Worm (Caenorhabditis elegans): ENCODE results near the gene tsp-12.

Gene tsp-12

ce11 chrIV:10176252-10176730, 25.9 kb upstream of the tsp-12 start, which contains the start of gene rack-1:
Gene rack-1, plus strand, starts transcription at chrIV:10176680.
- TF ChIP-seq nhr-25 (tag; optimal IDR thresholded peaks at IDR 0.05; ENCODE audit: borderline replicate concordance, insufficient read depth), result no peak
- no peak for TF ChIP-seq T26A8.4 (GFP tag; IDR thresholded peaks at IDR 0.05)
- no peak for TF ChIP-seq F10B5.3 (tag; optimal IDR thresholded peaks at IDR 0.05)
- TF ChIP-seq dpl-1 (GFP tag; optimal IDR thresholded peaks at IDR 0.05), result peak; percentile 38
- no peak for TF ChIP-seq attf-4 (tag; optimal IDR thresholded peaks at IDR 0.05)
- TF ChIP-seq unc-130 (GFP tag; optimal IDR thresholded peaks at IDR 0.05), result peak; percentile 17
- peak; percentile 45 for TF ChIP-seq dve-1 (tag; optimal IDR thresholded peaks at IDR 0.05; ENCODE audit: insufficient read depth)
- peak; percentile 14 for TF ChIP-seq nhr-11 (tag; optimal IDR thresholded peaks at IDR 0.05)
- peak; percentile 49 for TF ChIP-seq hmg-1.1 (GFP tag; IDR thresholded peaks at IDR 0.05)
- TF ChIP-seq rbr-2 (tag; optimal IDR thresholded peaks at IDR 0.05), result peak; percentile 39
- TF ChIP-seq nhr-28 (tag; optimal IDR thresholded peaks at IDR 0.05), result peak; percentile 44
- no peak for TF ChIP-seq Y48G9A.11 (GFP tag; IDR thresholded peaks at IDR 0.05)
- TF ChIP-seq daf-16 (GFP tag; optimal IDR thresholded peaks at IDR 0.05), result no peak
- TF ChIP-seq daf-16 (tag; optimal IDR thresholded peaks at IDR 0.05), result peak; percentile 38
- no peak for TF ChIP-seq F44E2.7 (GFP tag; IDR thresholded peaks at IDR 0.05)
- TF ChIP-seq mep-1 (tag; optimal IDR thresholded peaks at IDR 0.05), result peak; percentile 65
- TF ChIP-seq saeg-2 (GFP tag; IDR thresholded peaks at IDR 0.05), result no peak
- TF ChIP-seq aha-1 (tag), result peak; percentile 54
- TF ChIP-seq ceh-62 (tag; optimal IDR thresholded peaks at IDR 0.05), result no peak
- peak in 1 of 2 experiments; percentile 79 for TF ChIP-seq lsy-2 (tag; optimal IDR thresholded peaks at IDR 0.05)
- TF ChIP-seq hlh-30 (tag; optimal IDR thresholded peaks at IDR 0.05; ENCODE audit: insufficient read depth), result peak; percentile 12
- TF ChIP-seq hif-1 (tag; optimal IDR thresholded peaks at IDR 0.05), result peak in 1 of 2 experiments; percentile 18
- TF ChIP-seq fkh-10 (GFP tag; optimal IDR thresholded peaks at IDR 0.05), result peak; percentile 11
- TF ChIP-seq mes-2 (tag; optimal IDR thresholded peaks at IDR 0.05; ENCODE audit: poor library complexity, severe bottlenecking), result peak; percentile 78
- no peak for TF ChIP-seq lin-39 (tag; optimal IDR thresholded peaks at IDR 0.05)
- peak; percentile 51 for TF ChIP-seq lin-38 (GFP tag; IDR thresholded peaks at IDR 0.05)
- peak; percentile 16 for TF ChIP-seq mxl-3 (GFP tag; optimal IDR thresholded peaks at IDR 0.05)
- TF ChIP-seq hlh-11 (tag; optimal IDR thresholded peaks at IDR 0.05), result peak; percentile 48
- no peak for TF ChIP-seq nhr-76 (tag; optimal IDR thresholded peaks at IDR 0.05)
- TF ChIP-seq mdl-1 (tag; optimal IDR thresholded peaks at IDR 0.05), result peak in 1 of 2 experiments; percentile 7

ce11 chrIV:10174932-10175732, 24.7 kb upstream of the tsp-12 start:
- TF ChIP-seq lin-38 (GFP tag; IDR thresholded peaks at IDR 0.05) (no peak), unc-62 (GFP tag; optimal IDR thresholded peaks at IDR 0.05 in 1 of 2) (peak in 1 of 2 experiments; percentile 93), unc-62 (tag; optimal IDR thresholded peaks at IDR 0.05) (no peak), ceh-62 (tag; optimal IDR thresholded peaks at IDR 0.05) (no peak), daf-16 (GFP tag; optimal IDR thresholded peaks at IDR 0.05) (peak in 1 of 2 experiments; percentile 92), daf-16 (tag; optimal IDR thresholded peaks at IDR 0.05) (peak; percentile 40), mxl-2 (GFP tag; conservative IDR thresholded peaks at IDR 0.05) (0 out of 2 replicates have a peak, but pooled peaks have one; percentile 31), dve-1 (tag; optimal IDR thresholded peaks at IDR 0.05; ENCODE audit: insufficient read depth) (peak; percentile 36), egl-43 (GFP tag; IDR thresholded peaks at IDR 0.05) (peak; percentile 16; the same call in 1 of the 2 replicates), hlh-11 (tag; optimal IDR thresholded peaks at IDR 0.05) (peak; percentile 65), cey-2 (tag; optimal IDR thresholded peaks at IDR 0.05; ENCODE audit: borderline replicate concordance, insufficient read depth) (no peak), set-16 (GFP tag; IDR thresholded peaks at IDR 0.05) (peak; percentile 24; the same call in 1 of the 2 replicates), aha-1 (tag) (peak; percentile 89), mxl-3 (GFP tag; optimal IDR thresholded peaks at IDR 0.05) (peak; percentile 78)
